Fruit fly (Drosophila melanogaster): Measurements from ENCODE around the gene CG13674.
A peak's percentile ranks its signal among the peaks of the same experiment; 100 is the strongest.

The CG13674 gene

dm6 chr3L:8175818-8176217, 43.0 kb downstream of the CG13674 start, which contains the start of gene RecQ4 (continued):
- TF ChIP-seq Dek (tag; optimal IDR thresholded peaks at IDR 0.05) (no peak), CG13123 (GFP tag; optimal IDR thresholded peaks at IDR 0.05) (no peak), al (GFP tag; IDR thresholded peaks at IDR 0.05) (no peak), row (GFP tag; IDR thresholded peaks at IDR 0.05) (peak; percentile 90), CG7745 (tag; optimal IDR thresholded peaks at IDR 0.05) (no peak), ac (GFP tag; optimal IDR thresholded peaks at IDR 0.05) (peak; percentile 13), sug (tag; optimal IDR thresholded peaks at IDR 0.05) (no peak), CG17361 (GFP tag; IDR thresholded peaks at IDR 0.05) (no peak), bab2 (GFP tag; optimal IDR thresholded peaks at IDR 0.05) (no peak), CG4730 (GFP tag; IDR thresholded peaks at IDR 0.05) (no peak), jumu (GFP tag; optimal IDR thresholded peaks at IDR 0.05) (no peak), CG2889 (GFP tag; IDR thresholded peaks at IDR 0.05) (no peak), Camta (GFP tag; optimal IDR thresholded peaks at IDR 0.05) (no peak), lilli (GFP tag; optimal IDR thresholded peaks at IDR 0.05) (no peak), phol (tag; optimal IDR thresholded peaks at IDR 0.05) (peak; percentile 22), CG4360 (GFP tag; IDR thresholded peaks at IDR 0.05) (no peak), unc-4 (GFP tag; IDR thresholded peaks at IDR 0.05; ENCODE audit: partially characterized antibody) (0 out of 2 replicates have a peak, but pooled peaks have one; percentile 29), Side (GFP tag; optimal IDR thresholded peaks at IDR 0.05) (no peak), ara (GFP tag; IDR thresholded peaks at IDR 0.05) (no peak), Gug (GFP tag; IDR thresholded peaks at IDR 0.05) (no peak), CG3995 (GFP tag; optimal IDR thresholded peaks at IDR 0.05) (no peak), CG7928 (GFP tag; optimal IDR thresholded peaks at IDR 0.05) (no peak), CG12659 (GFP tag; optimal IDR thresholded peaks at IDR 0.05) (no peak), Myb (GFP tag; optimal IDR thresholded peaks at IDR 0.05) (peak; percentile 46), salm (tag; optimal IDR thresholded peaks at IDR 0.05) (no peak), CG2129 (GFP tag; IDR thresholded peaks at IDR 0.05; ENCODE audit: partially characterized antibody) (no peak), MTF-1 (GFP tag; optimal IDR thresholded peaks at IDR 0.05; ENCODE audit: borderline replicate concordance) (no peak), slou (GFP tag; optimal IDR thresholded peaks at IDR 0.05) (no peak), stc (GFP tag; IDR thresholded peaks at IDR 0.05) (no peak), Awh (GFP tag; IDR thresholded peaks at IDR 0.05) (no peak), cad (GFP tag; optimal IDR thresholded peaks at IDR 0.05) (no peak), gfzf (GFP tag; optimal IDR thresholded peaks at IDR 0.05) (peak; percentile 44), CG18262 (tag; optimal IDR thresholded peaks at IDR 0.05) (no peak), fd64A (GFP tag; optimal IDR thresholded peaks at IDR 0.05) (no peak), chinmo (GFP tag; IDR thresholded peaks at IDR 0.05; ENCODE audit: partially characterized antibody) (0 out of 4 replicates have a peak, but pooled peaks have one; percentile 37), disco-r (GFP tag; optimal IDR thresholded peaks at IDR 0.05) (no peak), sim (GFP tag; IDR thresholded peaks at IDR 0.05) (no peak), NC2α (GFP tag; optimal IDR thresholded peaks at IDR 0.05) (no peak), fru (optimal IDR thresholded peaks at IDR 0.05) (no peak), CG15696 (tag; optimal IDR thresholded peaks at IDR 0.05) (no peak), esg (GFP tag; conservative IDR thresholded peaks at IDR 0.05) (no peak), grau (tag; optimal IDR thresholded peaks at IDR 0.05) (no peak), caup (GFP tag; optimal IDR thresholded peaks at IDR 0.05; ENCODE audit: severe bottlenecking) (no peak), zf30C (GFP tag; optimal IDR thresholded peaks at IDR 0.05) (no peak), H2.0 (GFP tag; IDR thresholded peaks at IDR 0.05) (no peak), ssp (GFP tag; IDR thresholded peaks at IDR 0.05) (no peak), CG12769 (tag; optimal IDR thresholded peaks at IDR 0.05) (no peak), Gsc (GFP tag; IDR thresholded peaks at IDR 0.05) (no peak), CG12744 (GFP tag; optimal IDR thresholded peaks at IDR 0.05) (no peak), ftz-f1 (GFP tag; optimal IDR thresholded peaks at IDR 0.05) (peak; percentile 9), crc (GFP tag; optimal IDR thresholded peaks at IDR 0.05) (no peak), Mrtf (GFP tag; IDR thresholded peaks at IDR 0.05) (no peak), CG17359 (tag; optimal IDR thresholded peaks at IDR 0.05) (no peak)

Measured in whole organism, embryonic.